Worm (Caenorhabditis elegans): ENCODE results near the gene ZC190.5.
"Not testable (repeated sequence)": the region's sequence is repeated elsewhere in the genome, so short reads cannot be mapped to it uniquely, and the experiment has no call there.

Gene ZC190.5

DNA sequence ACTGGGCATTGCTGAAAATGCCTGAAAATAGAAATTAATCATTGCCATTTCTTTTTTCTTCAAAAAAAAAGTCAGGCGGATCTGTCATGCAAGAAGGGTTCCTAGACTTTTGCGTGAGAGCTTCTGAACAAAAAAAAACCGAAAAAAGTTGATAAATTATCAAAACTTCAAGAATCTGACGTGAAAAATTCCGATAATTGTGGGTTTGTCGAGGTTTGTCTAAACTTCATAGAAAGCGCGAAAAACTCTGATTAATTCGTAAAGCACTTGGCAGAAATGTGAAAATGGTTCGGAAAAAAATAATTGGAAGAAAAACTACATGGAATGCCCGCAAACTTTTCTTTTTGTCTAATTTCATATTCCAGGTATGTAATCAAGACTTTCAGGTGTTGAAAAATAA is at the start of gene ZC190.5:
Gene ZC190.5, minus strand, starts transcription at position 101 of the 400 bp plus-strand sequence.
- no peak for TF ChIP-seq ztf-3 (GFP tag; optimal IDR thresholded peaks at IDR 0.05)
- no peak for TF ChIP-seq mcd-1 (GFP tag; IDR thresholded peaks at IDR 0.05)
- TF ChIP-seq fkh-3 (tag; optimal IDR thresholded peaks at IDR 0.05) = no peak
- TF ChIP-seq mxl-1 (tag; optimal IDR thresholded peaks at IDR 0.05) = no peak
- TF ChIP-seq lir-1 (GFP tag; conservative IDR thresholded peaks at IDR 0.05) = no peak
- TF ChIP-seq Y56A3A.18 (GFP tag; IDR thresholded peaks at IDR 0.05) = no peak
- TF ChIP-seq attf-5 (GFP tag; optimal IDR thresholded peaks at IDR 0.05) = no peak
- no peak for TF ChIP-seq B0035.1 (tag; optimal IDR thresholded peaks at IDR 0.05)
- no peak for TF ChIP-seq him-1 (tag; optimal IDR thresholded peaks at IDR 0.05)
- no peak for TF ChIP-seq Y53F4B.3 (GFP tag; IDR thresholded peaks at IDR 0.05)

DNA sequence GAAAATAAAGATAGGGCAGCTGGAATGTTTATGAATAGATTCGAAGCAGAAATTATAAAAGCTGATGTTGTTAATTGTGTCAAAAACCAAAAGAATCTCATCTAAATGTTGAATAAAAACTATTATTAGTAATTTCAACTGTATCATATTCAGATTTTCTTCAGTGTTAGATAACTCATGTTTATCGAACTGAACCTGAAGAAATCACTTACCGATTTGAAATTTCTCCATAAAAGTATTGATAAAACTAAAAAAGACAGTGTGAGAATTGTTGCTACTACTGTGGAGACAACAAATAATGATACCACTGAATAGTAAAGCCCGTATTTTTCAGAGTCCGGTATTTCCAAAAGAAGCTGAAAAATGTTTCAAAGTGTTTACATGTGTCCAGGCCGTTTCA is 48.8 kb upstream of the ZC190.5 start, which contains the start of gene ZC196.8:
Gene ZC196.8, minus strand, starts transcription at position 101 of the 400 bp plus-strand sequence.
- not testable (repeated sequence) for TF ChIP-seq somi-1 (GFP tag; optimal IDR thresholded peaks at IDR 0.05); Y56A3A.18 (GFP tag; IDR thresholded peaks at IDR 0.05); nhr-120 (GFP tag; IDR thresholded peaks at IDR 0.05)

DNA sequence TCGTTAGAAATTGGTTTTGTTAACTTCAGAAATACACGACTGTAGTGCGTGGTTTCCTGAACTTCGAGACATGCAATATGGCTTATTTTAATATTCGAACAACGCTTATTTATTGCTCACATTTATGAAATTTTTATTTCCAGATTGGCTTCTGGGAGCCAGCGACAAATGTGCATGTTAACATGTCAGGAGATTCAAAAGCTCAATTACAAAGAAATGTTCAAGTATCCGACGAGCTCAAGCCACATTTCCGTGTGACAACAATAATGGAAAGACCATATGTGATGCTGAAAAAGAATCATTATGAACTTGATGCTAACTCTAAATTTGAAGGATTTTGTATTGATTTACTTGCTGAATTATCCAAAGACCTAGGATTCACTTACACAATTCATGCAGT is 45.0 kb upstream of the ZC190.5 start:
- TF ChIP-seq ceh-79 (tag; optimal IDR thresholded peaks at IDR 0.05) (no peak), repo-1 (tag; optimal IDR thresholded peaks at IDR 0.05) (no peak)

DNA sequence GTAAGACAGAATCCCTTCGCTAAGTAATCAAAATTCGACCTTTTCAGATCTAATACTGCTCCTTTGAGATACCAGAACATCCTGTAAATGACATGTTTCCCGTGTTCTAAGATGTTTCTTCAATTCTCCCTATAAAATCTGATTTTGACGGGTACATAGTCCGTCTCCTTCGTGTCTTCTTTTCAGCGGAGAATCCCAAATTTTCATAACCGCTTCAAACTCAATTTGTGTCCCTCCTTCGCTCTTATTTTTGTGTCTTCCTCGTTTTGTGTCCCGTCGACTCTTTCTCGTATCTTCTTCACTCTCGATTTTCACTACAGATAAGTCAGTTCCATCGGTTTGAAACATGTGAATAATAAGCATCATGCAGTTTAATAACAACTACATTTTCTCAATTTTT is 42.8 kb upstream of the ZC190.5 start, which contains the start of gene glr-5:
Gene glr-5, plus strand, starts transcription at position 321 of the 400 bp plus-strand sequence.
- TF ChIP-seq ekl-4 (GFP tag; IDR thresholded peaks at IDR 0.05) = no peak
- no peak for TF ChIP-seq egl-18 (GFP tag; IDR thresholded peaks at IDR 0.05)
- TF ChIP-seq mel-28 (tag; optimal IDR thresholded peaks at IDR 0.05; ENCODE audit: borderline replicate concordance) = no peak
- no peak for TF ChIP-seq zim-3 (tag; optimal IDR thresholded peaks at IDR 0.05)
- no peak for TF ChIP-seq zfh-2 (GFP tag; conservative IDR thresholded peaks at IDR 0.05)
- TF ChIP-seq somi-1 (GFP tag; optimal IDR thresholded peaks at IDR 0.05) = no peak
- TF ChIP-seq lin-40 (tag; optimal IDR thresholded peaks at IDR 0.05) = no peak
- TF ChIP-seq attf-3 (GFP tag; conservative IDR thresholded peaks at IDR 0.05) = no peak
- no peak for TF ChIP-seq sptf-2 (GFP tag; optimal IDR thresholded peaks at IDR 0.05)
- no peak for TF ChIP-seq ets-4 (GFP tag; optimal IDR thresholded peaks at IDR 0.05)
- no peak for TF ChIP-seq madf-10 (tag; optimal IDR thresholded peaks at IDR 0.05)
- TF ChIP-seq lag-1 (GFP tag; IDR thresholded peaks at IDR 0.05) = no peak
- TF ChIP-seq nfyb-1 (GFP tag; IDR thresholded peaks at IDR 0.05) = no peak
- no peak for TF ChIP-seq dpl-1 (GFP tag; optimal IDR thresholded peaks at IDR 0.05)

DNA sequence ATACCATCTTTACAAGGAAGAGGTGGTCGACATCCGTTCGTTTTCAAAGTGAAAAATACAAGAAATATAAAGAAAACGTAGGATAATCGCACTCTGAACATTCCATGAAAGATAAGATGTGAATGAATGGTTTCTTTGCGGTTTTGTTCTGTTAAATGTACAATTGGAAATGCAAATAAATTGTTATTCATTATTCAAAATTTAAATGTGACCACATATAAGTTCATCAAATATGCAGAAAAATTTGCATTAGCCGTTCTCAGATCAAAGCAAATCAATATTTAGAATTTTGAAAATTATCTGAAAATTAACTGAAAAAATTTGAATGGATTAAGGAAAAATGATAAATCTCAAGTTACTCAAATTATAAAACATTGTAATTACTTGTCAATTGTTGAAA is 38.5 kb upstream of the ZC190.5 start, which contains the start of gene ZC178.2:
Gene ZC178.2, minus strand, starts transcription at position 101 of the 400 bp plus-strand sequence.
- no peak for TF ChIP-seq akir-1 (GFP tag; optimal IDR thresholded peaks at IDR 0.05)
- TF ChIP-seq snpc-1.3 (tag; optimal IDR thresholded peaks at IDR 0.05; ENCODE audit: insufficient read depth) = no peak
- no peak for TF ChIP-seq die-1 (tag; optimal IDR thresholded peaks at IDR 0.05)
- TF ChIP-seq ztf-28 (GFP tag; IDR thresholded peaks at IDR 0.05) = no peak
- no peak for TF ChIP-seq Y67H2A.10 (GFP tag; conservative IDR thresholded peaks at IDR 0.05)
- TF ChIP-seq D2030.7 (GFP tag; IDR thresholded peaks at IDR 0.05) = no peak
- no peak for TF ChIP-seq C17E4.6 (GFP tag; IDR thresholded peaks at IDR 0.05)
- TF ChIP-seq bed-1 (GFP tag; IDR thresholded peaks at IDR 0.05) = no peak
- TF ChIP-seq zim-3 (tag; optimal IDR thresholded peaks at IDR 0.05) = no peak
- TF ChIP-seq B0336.3 (GFP tag; IDR thresholded peaks at IDR 0.05) = no peak
- no peak for TF ChIP-seq C06A6.2 (GFP tag; conservative IDR thresholded peaks at IDR 0.05)
- no peak for TF ChIP-seq madf-6 (GFP tag; IDR thresholded peaks at IDR 0.05)
- TF ChIP-seq ceh-100 (GFP tag; IDR thresholded peaks at IDR 0.05) = no peak
